Fruit fly (Drosophila melanogaster): Measurements from ENCODE around the gene CG32284.

CG32284 gene

DNA sequence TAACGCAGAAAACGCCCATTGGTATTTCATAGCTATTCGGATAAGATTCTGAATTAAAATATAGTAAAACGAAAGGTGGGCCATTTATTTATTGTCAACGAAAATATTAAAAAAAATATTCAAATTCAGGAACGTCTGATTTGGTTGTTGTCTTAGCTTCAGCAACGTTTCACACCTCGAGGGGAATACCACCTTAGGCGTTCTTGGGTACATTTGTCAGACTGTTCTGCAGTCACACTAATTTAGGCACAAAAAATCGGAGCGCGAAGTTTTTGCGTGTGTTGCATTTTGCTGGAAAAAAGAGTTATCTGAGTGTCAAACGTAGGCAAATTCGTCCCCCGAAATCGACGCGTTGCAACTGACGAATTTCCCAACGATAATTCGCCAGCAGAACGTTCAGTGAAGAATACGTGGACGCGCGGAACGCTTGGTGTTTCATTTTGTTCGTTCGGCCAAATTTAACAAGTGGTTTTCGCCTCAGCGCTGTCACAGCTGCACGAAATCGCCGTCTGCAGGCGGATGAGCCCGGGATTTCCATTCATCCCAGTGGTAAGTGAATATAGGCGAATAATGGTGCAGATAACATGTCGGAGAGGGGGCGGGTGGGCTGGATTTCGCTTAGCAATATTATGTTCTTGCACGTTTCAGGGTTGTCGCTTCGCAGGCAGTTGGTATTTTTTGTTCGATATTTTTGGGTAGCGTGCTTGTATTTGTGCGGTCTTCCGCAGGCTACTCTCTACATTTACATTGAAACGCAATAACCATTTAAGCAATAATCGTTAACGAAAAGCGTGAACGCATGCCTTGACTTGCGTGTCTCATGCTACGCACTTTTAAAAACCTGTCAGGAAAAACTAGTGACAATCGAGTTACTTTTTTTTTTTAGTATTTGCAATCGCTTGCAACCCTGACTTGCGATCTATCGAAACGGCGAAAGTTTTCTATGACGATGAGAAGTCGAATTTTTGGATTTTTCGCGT, 38.6 kb downstream of the CG32284 start, which contains the start of gene Larp4B (continued):
- TF ChIP-seq chn (GFP tag; optimal IDR thresholded peaks at IDR 0.05) (peak; percentile 13), Deaf1 (tag; optimal IDR thresholded peaks at IDR 0.05) (no peak), YL-1 (GFP tag; optimal IDR thresholded peaks at IDR 0.05) (peak; percentile 40), CTCF (GFP tag; optimal IDR thresholded peaks at IDR 0.05) (peak; percentile 59), otp (GFP tag; IDR thresholded peaks at IDR 0.05) (no peak), zfh2 (GFP tag; optimal IDR thresholded peaks at IDR 0.05) (peak; percentile 35), ttk (GFP tag; IDR thresholded peaks at IDR 0.05) (no peak), ro (GFP tag; IDR thresholded peaks at IDR 0.05) (no peak), Xbp1 (GFP tag; optimal IDR thresholded peaks at IDR 0.05) (peak; percentile 21), CG9797 (GFP tag; optimal IDR thresholded peaks at IDR 0.05) (peak; percentile 82), Doc3 (GFP tag; IDR thresholded peaks at IDR 0.05; ENCODE audit: partially characterized antibody) (peak; percentile 77), B-H2 (GFP tag; optimal IDR thresholded peaks at IDR 0.05) (peak; percentile 28), CG34224 (GFP tag; IDR thresholded peaks at IDR 0.05; ENCODE audit: partially characterized antibody) (peak; percentile 55), hkb (optimal IDR thresholded peaks at IDR 0.05) (peak; percentile 42), hkb (GFP tag; IDR thresholded peaks at IDR 0.05) (no peak), Dp (GFP tag; optimal IDR thresholded peaks at IDR 0.05) (peak; percentile 71), sd (tag; optimal IDR thresholded peaks at IDR 0.05) (peak; percentile 37), CG7928 (GFP tag; optimal IDR thresholded peaks at IDR 0.05) (peak; percentile 41), CG3163 (GFP tag; optimal IDR thresholded peaks at IDR 0.05) (peak; percentile 1), CHES-1-like (GFP tag; optimal IDR thresholded peaks at IDR 0.05) (peak; percentile 25)

DNA sequence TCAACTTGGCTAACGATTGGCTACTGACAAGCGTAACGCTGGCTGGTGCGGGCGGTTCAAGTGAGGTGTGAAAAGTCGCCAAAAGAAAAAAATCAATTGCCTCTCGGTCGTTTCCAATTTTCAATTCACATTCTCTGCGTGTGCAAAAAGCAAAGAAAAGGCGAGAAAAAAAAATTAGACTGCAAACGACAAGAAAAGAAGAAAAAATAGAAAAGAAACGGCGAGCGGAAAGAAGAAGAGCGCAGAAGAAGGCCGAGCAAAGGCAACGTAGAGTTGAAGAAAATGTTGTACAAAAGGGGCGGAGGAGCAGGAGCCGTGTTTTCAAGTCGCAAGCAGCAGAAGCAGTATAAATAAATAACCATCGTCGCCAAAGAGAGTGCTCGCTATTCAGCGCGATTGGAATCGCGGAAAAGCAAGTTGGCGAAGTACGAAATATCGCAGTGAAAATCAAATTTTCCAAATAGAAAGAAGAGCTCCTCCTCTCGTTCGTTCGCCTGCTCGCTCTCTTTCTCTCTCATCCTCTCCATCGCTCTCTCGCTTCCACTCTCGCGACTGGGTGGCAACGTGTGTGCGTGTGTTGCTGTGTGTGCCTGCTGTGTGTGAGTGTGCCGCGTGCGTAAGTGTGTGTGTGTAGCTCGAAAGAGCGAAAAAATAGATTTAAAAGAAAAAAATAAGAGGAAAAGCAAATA, 39.4 kb downstream of the CG32284 start:
- TF ChIP-seq CG12155 (GFP tag; optimal IDR thresholded peaks at IDR 0.05) (peak; percentile 19), Optix (GFP tag; IDR thresholded peaks at IDR 0.05) (no peak), CG3163 (GFP tag; optimal IDR thresholded peaks at IDR 0.05) (peak; percentile 66), pros (GFP tag; optimal IDR thresholded peaks at IDR 0.05) (peak; percentile 58), bsh (GFP tag; optimal IDR thresholded peaks at IDR 0.05) (peak in 1 of 2 experiments; percentile 48), unc-4 (GFP tag; IDR thresholded peaks at IDR 0.05; ENCODE audit: partially characterized antibody) (0 out of 2 replicates have a peak, but pooled peaks have one; percentile 21), zen2 (GFP tag; IDR thresholded peaks at IDR 0.05; ENCODE audit: partially characterized antibody) (0 out of 3 replicates have a peak, but pooled peaks have one; percentile 15), CG8478 (optimal IDR thresholded peaks at IDR 0.05) (peak; percentile 90), gcm (GFP tag; optimal IDR thresholded peaks at IDR 0.05) (no peak), repo (GFP tag; optimal IDR thresholded peaks at IDR 0.05) (no peak), Med (GFP tag) (peak; percentile 22), disco-r (GFP tag; optimal IDR thresholded peaks at IDR 0.05) (peak; percentile 17), CG6272 (GFP tag; IDR thresholded peaks at IDR 0.05) (no peak), Fer1 (GFP tag; optimal IDR thresholded peaks at IDR 0.05) (peak; percentile 26), GATAe (GFP tag; conservative IDR thresholded peaks at IDR 0.05) (no peak), CG7987 (GFP tag; optimal IDR thresholded peaks at IDR 0.05) (peak; percentile 54), nerfin-1 (tag; optimal IDR thresholded peaks at IDR 0.05) (peak; percentile 41), chn (GFP tag; optimal IDR thresholded peaks at IDR 0.05) (peak; percentile 26), ftz-f1 (GFP tag; optimal IDR thresholded peaks at IDR 0.05) (peak; percentile 34), CG8765 (GFP tag; IDR thresholded peaks at IDR 0.05) (no peak), YL-1 (GFP tag; optimal IDR thresholded peaks at IDR 0.05) (peak; percentile 8), dpn (GFP tag; optimal IDR thresholded peaks at IDR 0.05) (peak in 1 of 2 experiments; percentile 17), dan (GFP tag; IDR thresholded peaks at IDR 0.05) (no peak), Atf6 (GFP tag; IDR thresholded peaks at IDR 0.05) (peak; percentile 50; the same call in 1 of the 2 replicates), chinmo (GFP tag; IDR thresholded peaks at IDR 0.05; ENCODE audit: partially characterized antibody) (no peak; the same call in 2 of the 4 replicates), CG32532 (GFP tag; IDR thresholded peaks at IDR 0.05) (peak; percentile 55; the same call in 1 of the 2 replicates), sob (GFP tag; IDR thresholded peaks at IDR 0.05) (peak; percentile 20; the same call in 1 of the 2 replicates), pita (GFP tag; optimal IDR thresholded peaks at IDR 0.05) (no peak), Adf1 (GFP tag; IDR thresholded peaks at IDR 0.05) (peak; percentile 32; the same call in 1 of the 2 replicates), CG17385 (GFP tag; optimal IDR thresholded peaks at IDR 0.05) (peak; percentile 90)

All from whole organism, embryonic.